Worm (Caenorhabditis elegans) whole organism, midembryonic: ENCODE results near the gene C04F5.9.

Source experiments
- T22C8.4 ChIP-seq: fragments of 200-800 bp; sonication (Bioruptor generic); IDR thresholded peaks from 2 replicates; pipeline ENCODE4 v1.3.6; 2022; ENCODE audit warnings: missing genetic modification characterization, missing compliant biosample characterization
- cog-1 ChIP-seq: sonication (generic microtip); optimal IDR thresholded peaks from 2 replicates; lab custom pipeline; 2016; ENCODE audit warnings: missing genetic modification characterization, missing compliant biosample characterization
- flt-1 ChIP-seq: fragments of 200-800 bp; sonication (Bioruptor generic); IDR thresholded peaks from 2 replicates; pipeline ENCODE4 v1.3.6; 2022; ENCODE audit warnings: missing genetic modification characterization, missing compliant biosample characterization
- klf-2 ChIP-seq: fragments of 200-800 bp; sonication (Bioruptor generic); conservative IDR thresholded peaks from 2 replicates; pipeline ENCODE4 v1.3.6; 2022; ENCODE audit warnings: missing genetic modification reagents, missing genetic modification characterization, missing compliant biosample characterization
- med-1 ChIP-seq: sonication (generic microtip); optimal IDR thresholded peaks from 2 replicates; lab custom pipeline; 2017; ENCODE audit warnings: missing genetic modification characterization, mild to moderate bottlenecking, missing compliant biosample characterization, antibody characterized with exemption, missing genetic modification reagents; ENCODE audit not compliant: insufficient read depth
- ref-1 ChIP-seq: fragments of 200-800 bp; sonication (Bioruptor generic); conservative IDR thresholded peaks from 2 replicates; pipeline ENCODE4 v1.3.6; 2022; ENCODE audit warnings: missing genetic modification reagents, missing genetic modification characterization, missing compliant biosample characterization
- tab-1 ChIP-seq: fragments of 200-800 bp; sonication (Bioruptor generic); IDR thresholded peaks from 2 replicates; pipeline ENCODE4 v1.3.6; 2022; ENCODE audit warnings: missing genetic modification characterization, missing compliant biosample characterization
- ztf-23 ChIP-seq: fragments of 200-800 bp; sonication (Bioruptor generic); IDR thresholded peaks from 2 replicates; pipeline ENCODE4 v1.3.6; 2022; ENCODE audit warnings: missing genetic modification reagents, missing genetic modification characterization, missing compliant biosample characterization
- ztf-29 ChIP-seq: fragments of 200-800 bp; sonication (Bioruptor generic); IDR thresholded peaks from 2 replicates; pipeline ENCODE4 v1.3.6; 2022; ENCODE audit warnings: missing genetic modification reagents, missing genetic modification characterization, missing compliant biosample characterization

Gene C04F5.9

ce11 chrV:5119109-5119508 lies at the start of gene C04F5.9:
Gene C04F5.9, minus strand, starts transcription at chrV:5119209.
- no peak for TF ChIP-seq tab-1
- no peak for TF ChIP-seq ref-1 (GFP tag; lab: Robert Waterston, UW)
- no peak for TF ChIP-seq ztf-23 (GFP tag; lab: Robert Waterston, UW)
- no peak for TF ChIP-seq med-1 (GFP tag; lab: Kevin White, UChicago)
- TF ChIP-seq ztf-29 (GFP tag; lab: Robert Waterston, UW), result no peak
- no peak for TF ChIP-seq flt-1 (GFP tag; lab: Robert Waterston, UW)
- no peak for TF ChIP-seq T22C8.4
- no peak for TF ChIP-seq cog-1 (tag; lab: Kevin White, UChicago)

ce11 chrV:5165426-5165825 lies 46.4 kb upstream of the C04F5.9 start, which contains the start of gene srw-140:
Gene srw-140, plus strand, starts transcription at chrV:5165726.
- TF ChIP-seq flt-1 (GFP tag; lab: Robert Waterston, UW) (no peak), med-1 (GFP tag; lab: Kevin White, UChicago) (no peak), ztf-29 (GFP tag; lab: Robert Waterston, UW) (no peak), ref-1 (GFP tag; lab: Robert Waterston, UW) (no peak), T22C8.4 (no peak), tab-1 (no peak), cog-1 (tag; lab: Kevin White, UChicago) (no peak), ztf-23 (GFP tag; lab: Robert Waterston, UW) (no peak), klf-2 (no peak)

- TF ChIP-seq ref-1 (GFP tag; lab: Robert Waterston, UW) (no peak), ztf-29 (GFP tag; lab: Robert Waterston, UW) (no peak), med-1 (GFP tag; lab: Kevin White, UChicago) (no peak), klf-2 (no peak), tab-1 (no peak), cog-1 (tag; lab: Kevin White, UChicago) (no peak), ztf-23 (GFP tag; lab: Robert Waterston, UW) (no peak), flt-1 (GFP tag; lab: Robert Waterston, UW) (no peak), T22C8.4 (no peak)
Measured at ce11 chrV:5164682-5165081, 45.7 kb upstream of the C04F5.9 start, which contains the start of gene abu-7. Gene abu-7, minus strand, starts transcription at chrV:5164782.

DNA sequence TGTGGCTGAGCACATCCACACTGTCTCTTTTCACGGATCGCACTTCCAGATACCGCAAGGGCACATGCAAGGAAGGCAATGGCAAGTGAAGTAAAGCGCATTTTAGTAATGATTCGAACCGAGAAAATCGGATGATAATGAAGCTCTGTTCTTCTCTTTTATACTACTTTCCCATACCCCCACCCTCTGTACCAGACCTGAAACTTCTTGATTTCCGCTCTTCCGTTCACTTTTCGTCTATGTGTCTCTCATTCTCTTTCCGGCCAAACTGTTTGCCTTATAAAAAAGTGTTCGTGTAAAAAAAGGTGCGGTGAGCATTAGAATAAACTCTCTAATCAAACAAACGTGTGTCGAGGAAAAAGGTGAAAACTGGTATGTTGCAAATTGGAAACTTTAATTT lies 42.8 kb upstream of the C04F5.9 start, which contains the start of gene abu-6:
Gene abu-6, minus strand, starts transcription at position 101 of the 400 bp plus-strand sequence.
- TF ChIP-seq tab-1 (no peak), med-1 (GFP tag; lab: Kevin White, UChicago) (no peak)

DNA sequence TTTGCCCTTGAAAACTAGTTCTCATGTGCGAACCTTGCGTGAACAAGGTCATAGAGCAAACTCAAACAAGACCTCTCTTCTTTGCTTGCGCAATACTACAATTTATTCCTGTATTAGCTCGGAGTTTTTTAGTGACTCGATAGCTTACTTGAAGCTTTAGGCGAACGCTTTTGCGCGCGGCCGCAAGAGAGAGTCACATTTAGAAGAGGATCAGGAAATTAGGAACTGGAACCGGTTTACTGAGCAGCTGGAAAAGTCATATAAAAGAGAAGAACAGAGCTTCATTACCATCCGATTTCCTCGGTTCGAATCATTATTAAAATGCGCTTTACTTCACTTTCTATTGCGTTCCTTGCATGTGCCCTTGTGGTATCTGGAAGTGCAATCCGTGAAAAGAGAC lies 39.3 kb upstream of the C04F5.9 start, which contains the start of gene abu-15:
Gene abu-15, plus strand, starts transcription at position 301 of the 400 bp plus-strand sequence.
- TF ChIP-seq ref-1 (GFP tag; lab: Robert Waterston, UW) (no peak), ztf-29 (GFP tag; lab: Robert Waterston, UW) (no peak), T22C8.4 (no peak), med-1 (GFP tag; lab: Kevin White, UChicago) (no peak), tab-1 (no peak), flt-1 (GFP tag; lab: Robert Waterston, UW) (no peak), ztf-23 (GFP tag; lab: Robert Waterston, UW) (no peak), cog-1 (tag; lab: Kevin White, UChicago) (no peak), klf-2 (no peak)

DNA sequence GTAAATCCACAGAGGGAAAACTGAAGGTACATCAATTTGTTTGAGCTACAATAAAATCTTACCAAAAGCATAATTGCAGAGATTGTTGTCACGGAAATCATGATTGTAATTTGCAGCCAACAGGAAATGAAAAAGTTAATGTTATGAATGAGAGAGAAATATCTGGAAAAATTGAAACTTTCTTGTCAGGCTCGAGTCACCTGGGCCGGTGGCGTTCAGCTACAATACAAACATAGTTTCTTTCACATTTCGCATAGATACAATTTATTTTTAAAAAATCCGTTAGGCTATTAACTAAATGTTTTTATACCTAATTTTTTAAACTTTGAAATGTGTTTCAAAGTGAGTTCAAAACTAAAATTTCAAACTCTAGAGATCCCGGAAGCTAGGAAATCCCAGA lies 38.7 kb upstream of the C04F5.9 start, which contains the start of gene srx-39:
Gene srx-39, minus strand, starts transcription at position 101 of the 400 bp plus-strand sequence.
- TF ChIP-seq ztf-29 (GFP tag; lab: Robert Waterston, UW) (no peak), flt-1 (GFP tag; lab: Robert Waterston, UW) (no peak), cog-1 (tag; lab: Kevin White, UChicago) (no peak)

- TF ChIP-seq flt-1 (GFP tag; lab: Robert Waterston, UW), result no peak
- no peak for TF ChIP-seq ztf-23 (GFP tag; lab: Robert Waterston, UW)
- TF ChIP-seq klf-2, result no peak
- no peak for TF ChIP-seq T22C8.4
- TF ChIP-seq cog-1 (tag; lab: Kevin White, UChicago), result no peak
- no peak for TF ChIP-seq med-1 (GFP tag; lab: Kevin White, UChicago)
- no peak for TF ChIP-seq ref-1 (GFP tag; lab: Robert Waterston, UW)
- no peak for TF ChIP-seq tab-1
Measured at ce11 chrV:5155516-5155915, 36.5 kb upstream of the C04F5.9 start, which contains the start of gene srx-38. Gene srx-38, minus strand, starts transcription at chrV:5155616.

DNA sequence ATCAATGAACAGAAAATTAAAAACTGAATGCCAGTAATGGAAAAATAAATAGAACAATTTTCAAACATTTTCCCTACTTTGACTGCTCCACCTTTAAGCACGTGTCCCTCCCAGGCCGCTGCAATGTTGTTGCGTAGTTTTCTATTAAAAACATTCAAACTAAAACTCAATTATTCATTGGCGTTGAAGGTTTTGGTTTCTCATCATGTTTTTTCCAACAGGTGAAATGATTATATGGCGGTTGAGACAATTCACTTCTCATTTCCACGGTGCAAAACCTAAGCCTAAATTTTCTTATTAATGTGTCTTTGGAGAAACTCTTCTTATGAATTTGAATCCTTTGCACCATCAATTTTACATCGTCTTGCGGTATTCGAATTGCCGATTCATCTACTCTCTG lies 31.9 kb upstream of the C04F5.9 start, which contains the start of gene srh-130:
Gene srh-130, plus strand, starts transcription at position 301 of the 400 bp plus-strand sequence.
- TF ChIP-seq cog-1 (tag; lab: Kevin White, UChicago), result no peak
- TF ChIP-seq ztf-23 (GFP tag; lab: Robert Waterston, UW), result no peak
- TF ChIP-seq tab-1, result no peak
- no peak for TF ChIP-seq med-1 (GFP tag; lab: Kevin White, UChicago)
- no peak for TF ChIP-seq ztf-29 (GFP tag; lab: Robert Waterston, UW)
- TF ChIP-seq klf-2, result no peak
- TF ChIP-seq T22C8.4, result no peak
- no peak for TF ChIP-seq flt-1 (GFP tag; lab: Robert Waterston, UW)
- no peak for TF ChIP-seq ref-1 (GFP tag; lab: Robert Waterston, UW)

- no peak for TF ChIP-seq tab-1
- no peak for TF ChIP-seq med-1 (GFP tag; lab: Kevin White, UChicago)
- TF ChIP-seq ztf-23 (GFP tag; lab: Robert Waterston, UW), result no peak
- no peak for TF ChIP-seq T22C8.4
- no peak for TF ChIP-seq ztf-29 (GFP tag; lab: Robert Waterston, UW)
- TF ChIP-seq flt-1 (GFP tag; lab: Robert Waterston, UW), result no peak
- TF ChIP-seq klf-2, result no peak
- no peak for TF ChIP-seq ref-1 (GFP tag; lab: Robert Waterston, UW)
- TF ChIP-seq cog-1 (tag; lab: Kevin White, UChicago), result no peak
Measured at ce11 chrV:5146394-5146793, 27.4 kb upstream of the C04F5.9 start, which contains the start of gene F14F9.6. Gene F14F9.6, minus strand, starts transcription at chrV:5146494.

DNA sequence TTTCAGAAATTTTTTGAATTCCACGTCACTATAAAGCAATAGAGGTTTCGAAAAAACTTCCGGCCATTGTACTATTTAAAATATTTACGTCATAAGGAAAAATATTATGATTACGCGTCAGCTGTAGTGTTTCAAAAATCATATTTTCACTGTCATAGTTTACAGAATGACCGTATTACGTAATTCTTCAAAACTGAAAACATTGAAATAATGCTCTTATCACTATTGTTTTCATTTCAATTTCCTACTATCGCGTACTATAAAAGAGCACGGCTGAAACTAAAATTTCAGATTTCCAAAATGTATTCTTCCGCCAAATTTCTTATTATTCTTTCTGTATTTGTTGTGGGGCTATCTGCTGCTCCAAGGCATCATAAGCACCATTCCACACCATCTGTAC lies 25.5 kb upstream of the C04F5.9 start, which contains the start of gene F14F9.2:
Gene F14F9.2, plus strand, starts transcription at position 301 of the 400 bp plus-strand sequence.
- no peak for TF ChIP-seq ztf-23 (GFP tag; lab: Robert Waterston, UW)
- no peak for TF ChIP-seq tab-1
- TF ChIP-seq med-1 (GFP tag; lab: Kevin White, UChicago), result no peak
- no peak for TF ChIP-seq flt-1 (GFP tag; lab: Robert Waterston, UW)
- no peak for TF ChIP-seq T22C8.4
- TF ChIP-seq ztf-29 (GFP tag; lab: Robert Waterston, UW), result no peak
- no peak for TF ChIP-seq ref-1 (GFP tag; lab: Robert Waterston, UW)
